Fruit fly (Drosophila melanogaster): ENCODE measurements around the gene car.

DNA sequence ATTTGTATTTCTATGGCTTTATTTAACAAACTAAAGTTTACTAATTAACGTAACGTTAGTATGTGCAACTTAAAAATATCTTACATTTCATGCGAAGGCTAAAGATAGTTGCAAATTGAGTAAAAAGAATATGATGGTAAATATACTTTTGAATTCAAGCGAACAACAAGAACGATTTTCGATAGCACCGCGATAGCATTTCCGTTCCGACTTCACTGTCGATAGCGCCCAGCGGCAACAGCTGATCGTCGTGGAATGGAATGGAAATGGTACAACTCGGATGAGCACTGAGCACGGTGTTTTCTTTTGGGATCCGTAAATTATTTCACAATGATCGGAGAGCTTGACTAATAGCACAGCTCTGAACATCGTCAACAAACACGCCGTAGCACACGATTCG is 47.7 kb downstream of the car start:
- TF ChIP-seq insv (optimal IDR thresholded peaks at IDR 0.05) (no peak), h (optimal IDR thresholded peaks at IDR 0.05) (no peak), psq (optimal IDR thresholded peaks at IDR 0.05) (no peak)
